Fruit fly (Drosophila melanogaster): ENCODE data around the gene Sh.

Sh gene

dm6 chrX:18023615-18024163 lies 39.4 kb downstream of the Sh start, which contains the start of gene CG6867 (continued):
- no peak for TF ChIP-seq onecut (GFP tag; IDR thresholded peaks at IDR 0.05)
- TF ChIP-seq jing (GFP tag; optimal IDR thresholded peaks at IDR 0.05), result no peak
- TF ChIP-seq Trl (optimal IDR thresholded peaks at IDR 0.05), result peak; percentile 61 to 73
- peak; percentile 3 for TF ChIP-seq Trl (GFP tag; optimal IDR thresholded peaks at IDR 0.05)
- no peak for TF ChIP-seq wdn (GFP tag; IDR thresholded peaks at IDR 0.05)
- TF ChIP-seq Blimp-1 (GFP tag; optimal IDR thresholded peaks at IDR 0.05), result peak; percentile 31
- TF ChIP-seq sens (GFP tag), result no peak
- no peak for TF ChIP-seq insv (GFP tag; optimal IDR thresholded peaks at IDR 0.05)
- TF ChIP-seq Usf (GFP tag; optimal IDR thresholded peaks at IDR 0.05), result no peak
- TF ChIP-seq ERR (GFP tag; optimal IDR thresholded peaks at IDR 0.05), result no peak
- TF ChIP-seq HHEX (GFP tag; optimal IDR thresholded peaks at IDR 0.05), result no peak
- no peak for TF ChIP-seq Side (GFP tag; optimal IDR thresholded peaks at IDR 0.05)
- TF ChIP-seq CG32532 (GFP tag; IDR thresholded peaks at IDR 0.05), result 0 out of 2 replicates have a peak, but pooled peaks have one; percentile 16
- TF ChIP-seq Sox102F (GFP tag; optimal IDR thresholded peaks at IDR 0.05), result no peak
- TF ChIP-seq Gsc (GFP tag; IDR thresholded peaks at IDR 0.05), result no peak
- TF ChIP-seq CG7786 (GFP tag; optimal IDR thresholded peaks at IDR 0.05), result no peak
- TF ChIP-seq scrt (GFP tag; optimal IDR thresholded peaks at IDR 0.05), result peak; percentile 8
- no peak for TF ChIP-seq grau (tag; optimal IDR thresholded peaks at IDR 0.05)
- no peak for TF ChIP-seq Doc3 (GFP tag; IDR thresholded peaks at IDR 0.05; ENCODE audit: partially characterized antibody)
- no peak for TF ChIP-seq cato (GFP tag; optimal IDR thresholded peaks at IDR 0.05; ENCODE audit: borderline replicate concordance)
- no peak for TF ChIP-seq CG4730 (GFP tag; IDR thresholded peaks at IDR 0.05)
- peak; percentile 3 for TF ChIP-seq nau (GFP tag; optimal IDR thresholded peaks at IDR 0.05)
- no peak for TF ChIP-seq z (GFP tag; IDR thresholded peaks at IDR 0.05)
- 0 out of 2 replicates have a peak, but pooled peaks have one; percentile 6 for TF ChIP-seq CG5953 (GFP tag; IDR thresholded peaks at IDR 0.05)
- TF ChIP-seq CkIIα-i1 (GFP tag; IDR thresholded peaks at IDR 0.05), result no peak
- no peak for TF ChIP-seq CG6791 (GFP tag; IDR thresholded peaks at IDR 0.05; ENCODE audit: partially characterized antibody)
- TF ChIP-seq rib (GFP tag; IDR thresholded peaks at IDR 0.05), result no peak
- no peak for TF ChIP-seq CG13123 (GFP tag; optimal IDR thresholded peaks at IDR 0.05)
- no peak for TF ChIP-seq hkb (optimal IDR thresholded peaks at IDR 0.05)
- no peak for TF ChIP-seq hkb (GFP tag; IDR thresholded peaks at IDR 0.05)
- TF ChIP-seq CG15514 (GFP tag; optimal IDR thresholded peaks at IDR 0.05), result no peak
- TF ChIP-seq CG15269 (tag; optimal IDR thresholded peaks at IDR 0.05), result no peak
- no peak for TF ChIP-seq CG12659 (GFP tag; optimal IDR thresholded peaks at IDR 0.05)
- no peak for TF ChIP-seq YL-1 (GFP tag; optimal IDR thresholded peaks at IDR 0.05)
- peak; percentile 16 for TF ChIP-seq Ets65A (GFP tag)
- no peak for TF ChIP-seq Hr39 (optimal IDR thresholded peaks at IDR 0.05)
- TF ChIP-seq gcm (GFP tag; optimal IDR thresholded peaks at IDR 0.05), result peak; percentile 74
- no peak for TF ChIP-seq az2 (GFP tag; optimal IDR thresholded peaks at IDR 0.05)
- TF ChIP-seq CG17568 (GFP tag; optimal IDR thresholded peaks at IDR 0.05), result no peak
- no peak for TF ChIP-seq MESR4 (GFP tag; optimal IDR thresholded peaks at IDR 0.05)
- 0 out of 2 replicates have a peak, but pooled peaks have one; percentile 44 for TF ChIP-seq CG16779 (GFP tag; IDR thresholded peaks at IDR 0.05)
- no peak for TF ChIP-seq Hr3 (GFP tag; optimal IDR thresholded peaks at IDR 0.05)
- no peak for TF ChIP-seq CG8290 (GFP tag; optimal IDR thresholded peaks at IDR 0.05)
- peak; percentile 16 to 25 for TF ChIP-seq CG8290 (tag; optimal IDR thresholded peaks at IDR 0.05)
- 0 out of 3 replicates have a peak, but pooled peaks have one; percentile 11 for TF ChIP-seq knrl (GFP tag; IDR thresholded peaks at IDR 0.05; ENCODE audit: partially characterized antibody)
- TF ChIP-seq unc-4 (GFP tag; IDR thresholded peaks at IDR 0.05; ENCODE audit: partially characterized antibody), result 0 out of 2 replicates have a peak, but pooled peaks have one; percentile 21
- peak; percentile 12 for TF ChIP-seq sd (tag; optimal IDR thresholded peaks at IDR 0.05)
- no peak for TF ChIP-seq odd (GFP tag; optimal IDR thresholded peaks at IDR 0.05)
- TF ChIP-seq Nf-YC (tag; optimal IDR thresholded peaks at IDR 0.05), result peak; percentile 50
- TF ChIP-seq CG13287 (GFP tag; IDR thresholded peaks at IDR 0.05; ENCODE audit: partially characterized antibody), result peak; percentile 31; the same call in 1 of the 2 replicates
- no peak for TF ChIP-seq CG3847 (GFP tag; IDR thresholded peaks at IDR 0.05)
- no peak for TF ChIP-seq Optix (GFP tag; IDR thresholded peaks at IDR 0.05)

All from whole organism, embryonic.